Worm (Caenorhabditis elegans): ENCODE measurements around the gene hot-4.

hot-4 gene

DNA sequence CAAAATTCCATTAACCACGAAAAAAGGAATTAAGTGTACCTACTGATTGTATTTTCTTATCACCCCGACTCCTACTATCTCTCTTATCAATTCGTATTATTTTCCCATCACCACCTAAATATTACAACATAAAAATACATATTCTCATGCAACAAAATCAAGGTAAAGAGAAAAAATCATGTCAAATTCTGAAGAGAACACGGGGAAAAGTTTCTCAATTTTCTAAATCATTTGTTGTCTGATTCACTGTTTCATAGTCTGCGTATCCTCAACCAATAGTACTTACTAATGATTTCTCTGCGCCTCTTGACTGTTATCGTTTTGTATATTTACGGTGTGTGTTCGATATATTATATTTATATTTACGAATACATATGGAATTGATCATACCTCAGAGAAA is 14.7 kb downstream of the hot-4 start:
- no peak for TF ChIP-seq F22D6.2 (tag; optimal IDR thresholded peaks at IDR 0.05)
- peak; percentile 68; the same call in 1 of the 2 replicates for TF ChIP-seq hmg-1.2 (GFP tag; IDR thresholded peaks at IDR 0.05)
- TF ChIP-seq nfya-2 (GFP tag; IDR thresholded peaks at IDR 0.05), result no peak
- TF ChIP-seq mes-4 (tag; optimal IDR thresholded peaks at IDR 0.05), result no peak
- no peak for TF ChIP-seq pha-4 (tag; optimal IDR thresholded peaks at IDR 0.05)
- TF ChIP-seq snpc-4 (GFP tag; optimal IDR thresholded peaks at IDR 0.05), result no peak
- no peak for TF ChIP-seq snpc-4 (tag; optimal IDR thresholded peaks at IDR 0.05)
- peak; percentile 68 for TF ChIP-seq nhr-80 (tag; optimal IDR thresholded peaks at IDR 0.05)

DNA sequence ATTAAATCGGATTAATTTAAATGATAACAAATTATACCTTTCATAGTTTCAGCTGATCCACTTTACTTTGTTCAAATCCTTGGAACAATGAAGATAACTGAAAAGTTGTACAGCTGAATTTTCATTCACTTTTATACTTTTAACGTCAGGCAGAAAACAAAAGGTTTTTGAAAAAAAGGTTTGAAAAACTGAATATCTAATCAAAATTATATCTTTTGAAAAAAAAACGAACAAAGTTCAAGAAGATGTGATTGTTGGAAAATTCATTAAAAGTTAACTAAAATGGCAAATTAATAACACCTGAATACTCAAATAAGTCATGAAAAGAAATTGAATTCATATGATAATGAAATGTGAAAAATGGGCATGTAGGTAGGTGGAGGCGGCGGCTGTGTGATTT is 19.4 kb downstream of the hot-4 start, which contains the start of gene T12A2.21:
Gene T12A2.21, minus strand, starts transcription at position 101 of the 400 bp plus-strand sequence.
- no peak for TF ChIP-seq snpc-1.3 (tag; optimal IDR thresholded peaks at IDR 0.05; ENCODE audit: insufficient read depth)
- no peak for TF ChIP-seq T26A5.8 (tag; optimal IDR thresholded peaks at IDR 0.05)
- no peak for TF ChIP-seq F52B5.7 (tag; optimal IDR thresholded peaks at IDR 0.05)
- TF ChIP-seq dpff-1 (tag; optimal IDR thresholded peaks at IDR 0.05), result no peak
- no peak for TF ChIP-seq sptf-2 (GFP tag; optimal IDR thresholded peaks at IDR 0.05)
- TF ChIP-seq nhr-90 (tag; optimal IDR thresholded peaks at IDR 0.05), result no peak
- TF ChIP-seq ztf-22 (GFP tag; optimal IDR thresholded peaks at IDR 0.05), result no peak
- TF ChIP-seq F33H1.4 (GFP tag; IDR thresholded peaks at IDR 0.05), result no peak
- no peak for TF ChIP-seq dpl-1 (GFP tag; optimal IDR thresholded peaks at IDR 0.05)

DNA sequence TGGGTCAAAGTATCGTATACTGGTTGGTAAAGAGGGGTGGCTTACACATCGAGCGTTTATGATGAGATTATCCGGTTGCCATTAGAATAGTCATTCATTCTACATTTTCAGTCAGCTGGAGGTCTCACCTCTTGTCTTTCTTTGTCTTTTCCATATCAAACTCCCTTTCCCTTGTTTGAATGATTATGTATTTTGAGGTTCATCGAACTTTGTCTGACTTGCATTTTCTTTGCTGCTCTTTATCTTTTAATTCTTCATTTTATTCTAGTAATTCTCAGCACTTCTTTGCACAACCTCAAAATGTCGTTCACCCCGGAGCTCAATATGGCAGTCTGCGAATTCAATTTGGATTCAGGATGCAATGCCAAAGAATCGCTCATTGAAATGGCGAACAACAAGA is 23.3 kb downstream of the hot-4 start, which contains the start of gene T12A2.3:
Gene T12A2.3, plus strand, starts transcription at position 301 of the 400 bp plus-strand sequence.
- no peak for TF ChIP-seq unc-130 (GFP tag; optimal IDR thresholded peaks at IDR 0.05)
- TF ChIP-seq ekl-4 (GFP tag; IDR thresholded peaks at IDR 0.05), result no peak
- no peak for TF ChIP-seq F10E7.11 (tag; optimal IDR thresholded peaks at IDR 0.05)

- TF ChIP-seq tbx-9 (tag; optimal IDR thresholded peaks at IDR 0.05; ENCODE audit: borderline replicate concordance) (no peak), K12H6.12 (tag; optimal IDR thresholded peaks at IDR 0.05) (no peak), hrde-1 (tag; optimal IDR thresholded peaks at IDR 0.05; ENCODE audit: borderline replicate concordance) (no peak), Y79H2A.3 (GFP tag; conservative IDR thresholded peaks at IDR 0.05) (no peak), T26A5.8 (tag; optimal IDR thresholded peaks at IDR 0.05) (no peak), Y95B8A.8 (GFP tag; IDR thresholded peaks at IDR 0.05) (no peak), hlh-26 (GFP tag; conservative IDR thresholded peaks at IDR 0.05) (no peak), die-1 (tag; optimal IDR thresholded peaks at IDR 0.05) (no peak), B0261.1 (tag; optimal IDR thresholded peaks at IDR 0.05) (no peak), chd-7 (tag; optimal IDR thresholded peaks at IDR 0.05) (no peak), hmg-20 (GFP tag; IDR thresholded peaks at IDR 0.05) (no peak), ets-4 (GFP tag; optimal IDR thresholded peaks at IDR 0.05) (no peak), ztf-26 (tag; optimal IDR thresholded peaks at IDR 0.05) (no peak), C17E4.6 (GFP tag; IDR thresholded peaks at IDR 0.05) (no peak), nfyb-1 (GFP tag; IDR thresholded peaks at IDR 0.05) (no peak), snpc-4 (GFP tag; optimal IDR thresholded peaks at IDR 0.05) (no peak), snpc-4 (tag; optimal IDR thresholded peaks at IDR 0.05) (no peak), ccch-3 (GFP tag; optimal IDR thresholded peaks at IDR 0.05) (no peak), unc-130 (GFP tag; optimal IDR thresholded peaks at IDR 0.05) (no peak), Y53G8AR.9 (GFP tag; conservative IDR thresholded peaks at IDR 0.05) (no peak)
These were observed 28.5 kb downstream of the hot-4 start, which contains the start of gene bcas-2 for ce11 chrIII:6245728-6246127. bcas-2 (minus strand) TSS chrIII:6245828.

Measured in whole organism, young adult.